Worm (Caenorhabditis elegans) whole organism, L3 larva: Measurements from ENCODE around the gene ltah-1.1.

ENCODE experiments used
- ZK546.5 ChIP-seq: sonication (generic microtip); optimal IDR thresholded peaks from 2 replicates; lab custom pipeline; 2017; ENCODE audit warnings: missing biosample characterization, missing genetic modification characterization
- egl-27 ChIP-seq: sonication (generic microtip); optimal IDR thresholded peaks from 4 replicates; lab custom pipeline; 2017; ENCODE audit warnings: missing biosample characterization, missing genetic modification reagents, missing genetic modification characterization
- elt-2 ChIP-seq: sonication (generic microtip); optimal IDR thresholded peaks from 2 replicates; lab custom pipeline; 2016; ENCODE audit warnings: missing genetic modification reagents, mild to moderate bottlenecking, missing genetic modification characterization, missing compliant biosample characterization
- elt-3 ChIP-seq, 3 experiments: fragments of 150-350 bp in 1 of 3; sonication (generic microtip) in 2 of 3; optimal IDR thresholded peaks; 2 replicates in 2 of 3; 4 replicates in 1 of 3; lab custom pipeline; 2014 to 2017; ENCODE audit warnings: missing biosample characterization in 3 of 3, missing genetic modification characterization in 3 of 3
- lin-15B ChIP-seq: fragments of 150-350 bp; optimal IDR thresholded peaks from 2 replicates; lab custom pipeline; 2014; ENCODE audit warnings: missing biosample characterization, missing genetic modification characterization
- lin-39 ChIP-seq: fragments of 150-350 bp; optimal IDR thresholded peaks from 2 replicates; lab custom pipeline; 2018; ENCODE audit warnings: missing biosample characterization, missing genetic modification reagents, missing genetic modification characterization
- mdl-1 ChIP-seq: fragments of 150-350 bp; optimal IDR thresholded peaks from 2 replicates; lab custom pipeline; 2014; ENCODE audit warnings: missing biosample characterization, missing genetic modification characterization
- nfya-1 ChIP-seq: sonication (generic microtip); optimal IDR thresholded peaks from 2 replicates; lab custom pipeline; 2017; ENCODE audit warnings: missing genetic modification characterization, mild to moderate bottlenecking, missing compliant biosample characterization, antibody characterized with exemption, moderate library complexity; ENCODE audit not compliant: insufficient read depth
- nhr-11 ChIP-seq: fragments of 150-350 bp; optimal IDR thresholded peaks from 2 replicates; lab custom pipeline; 2014; ENCODE audit warnings: missing biosample characterization, missing genetic modification characterization
- nhr-76 ChIP-seq: fragments of 150-350 bp; sonication (generic microtip); optimal IDR thresholded peaks from 5 replicates; lab custom pipeline; 2014; ENCODE audit warnings: missing biosample characterization, missing genetic modification characterization
- pha-4 ChIP-seq: fragments of 150-350 bp; optimal IDR thresholded peaks from 2 replicates; lab custom pipeline; 2014; ENCODE audit warnings: missing biosample characterization, missing genetic modification reagents, missing genetic modification characterization
- snpc-4 ChIP-seq: fragments of 150-350 bp; optimal IDR thresholded peaks from 2 replicates; lab custom pipeline; 2014; ENCODE audit warnings: missing biosample characterization, missing genetic modification characterization
- unc-39 ChIP-seq: sonication (generic microtip); optimal IDR thresholded peaks from 4 replicates; lab custom pipeline; 2017; ENCODE audit warnings: missing biosample characterization, missing genetic modification characterization
- ztf-11 ChIP-seq: fragments of 150-350 bp; optimal IDR thresholded peaks from 2 replicates; lab custom pipeline; 2014; ENCODE audit warnings: missing biosample characterization, missing genetic modification characterization

ce11 chrIV:12252579-12252978, 26.8 kb upstream of the ltah-1.1 start, which contains the start of gene dnj-26:
- TF ChIP-seq mdl-1 (tag; lab: Kevin White, UChicago) (no peak), elt-3 (tag; optimal IDR thresholded peaks at IDR 0.05; lab: Kevin White, UChicago) (no peak), elt-2 (tag; lab: Kevin White, UChicago) (no peak), pha-4 (tag; lab: Kevin White, UChicago) (no peak), lin-39 (tag; lab: Kevin White, UChicago) (no peak), unc-39 (tag; lab: Kevin White, UChicago) (no peak), nfya-1 (tag; lab: Kevin White, UChicago) (no peak), nhr-76 (tag; lab: Kevin White, UChicago) (no peak), ztf-11 (no peak), nhr-11 (no peak), egl-27 (no peak), lin-15B (tag; lab: Kevin White, UChicago) (no peak), ZK546.5 (tag; lab: Kevin White, UChicago) (no peak), snpc-4 (no peak)
